Fruit fly (Drosophila melanogaster): ENCODE data around the gene CG14265.

CG14265 gene

dm6 chrX:3193774-3194173, 42.7 kb downstream of the CG14265 start (continued):
- TF ChIP-seq CG8290 (GFP tag; optimal IDR thresholded peaks at IDR 0.05) (no peak), CG8290 (tag; optimal IDR thresholded peaks at IDR 0.05) (peak in 1 of 2 experiments; percentile 56), twi (tag; optimal IDR thresholded peaks at IDR 0.05) (no peak), Hr51 (GFP tag; optimal IDR thresholded peaks at IDR 0.05) (peak in 1 of 2 experiments; percentile 51), chn (GFP tag; optimal IDR thresholded peaks at IDR 0.05) (peak; percentile 8), PHDP (tag; optimal IDR thresholded peaks at IDR 0.05) (peak; percentile 32), Scr (GFP tag; IDR thresholded peaks at IDR 0.05; ENCODE audit: partially characterized antibody) (no peak), CG6654 (GFP tag; optimal IDR thresholded peaks at IDR 0.05) (no peak), dpn (GFP tag; optimal IDR thresholded peaks at IDR 0.05) (peak; percentile 15 to 46), Xrp1 (GFP tag; IDR thresholded peaks at IDR 0.05) (peak; percentile 38; the same call in 1 of the 2 replicates), Trl (optimal IDR thresholded peaks at IDR 0.05) (no peak), Trl (GFP tag; optimal IDR thresholded peaks at IDR 0.05) (peak; percentile 25), CG10366 (GFP tag; IDR thresholded peaks at IDR 0.05) (no peak), CG12391 (tag; optimal IDR thresholded peaks at IDR 0.05) (peak; percentile 35), CG2712 (tag; optimal IDR thresholded peaks at IDR 0.05) (peak; percentile 36), CG6175 (GFP tag; IDR thresholded peaks at IDR 0.05) (no peak), Drgx (GFP tag; IDR thresholded peaks at IDR 0.05) (no peak), crp (GFP tag; optimal IDR thresholded peaks at IDR 0.05) (no peak), ara (GFP tag; IDR thresholded peaks at IDR 0.05) (no peak), stc (GFP tag; IDR thresholded peaks at IDR 0.05) (peak; percentile 39; the same call in 1 of the 2 replicates), eyg (GFP tag; optimal IDR thresholded peaks at IDR 0.05) (no peak), D19B (GFP tag; optimal IDR thresholded peaks at IDR 0.05) (no peak), fd3F (GFP tag; optimal IDR thresholded peaks at IDR 0.05) (no peak), CG16779 (GFP tag; IDR thresholded peaks at IDR 0.05) (no peak), gro (GFP tag; optimal IDR thresholded peaks at IDR 0.05) (no peak), Ada2b (GFP tag; IDR thresholded peaks at IDR 0.05) (no peak), pnt (GFP tag; optimal IDR thresholded peaks at IDR 0.05) (no peak), CG11696 (GFP tag; IDR thresholded peaks at IDR 0.05) (no peak), Atf6 (GFP tag; IDR thresholded peaks at IDR 0.05) (peak; percentile 40; the same call in 1 of the 2 replicates), CG10209 (GFP tag; optimal IDR thresholded peaks at IDR 0.05) (no peak), CG3407 (GFP tag; optimal IDR thresholded peaks at IDR 0.05) (no peak), hb (GFP tag; IDR thresholded peaks at IDR 0.05; ENCODE audit: partially characterized antibody) (no peak), cwo (GFP tag; optimal IDR thresholded peaks at IDR 0.05) (no peak), Hr3 (GFP tag; optimal IDR thresholded peaks at IDR 0.05) (no peak), ac (GFP tag; optimal IDR thresholded peaks at IDR 0.05) (no peak), gsb (GFP tag; IDR thresholded peaks at IDR 0.05) (0 out of 2 replicates have a peak, but pooled peaks have one; percentile 14), NC2α (GFP tag; optimal IDR thresholded peaks at IDR 0.05) (no peak), CG10543 (GFP tag; optimal IDR thresholded peaks at IDR 0.05) (no peak), B-H2 (GFP tag; optimal IDR thresholded peaks at IDR 0.05) (no peak), ftz-f1 (GFP tag; optimal IDR thresholded peaks at IDR 0.05) (no peak), Lpt (GFP tag; optimal IDR thresholded peaks at IDR 0.05) (no peak), emc (GFP tag; optimal IDR thresholded peaks at IDR 0.05) (no peak), CG17359 (tag; optimal IDR thresholded peaks at IDR 0.05) (peak; percentile 28), cato (GFP tag; optimal IDR thresholded peaks at IDR 0.05; ENCODE audit: borderline replicate concordance) (no peak), CG12769 (tag; optimal IDR thresholded peaks at IDR 0.05) (peak; percentile 46), Opbp (GFP tag; IDR thresholded peaks at IDR 0.05; ENCODE audit: partially characterized antibody) (no peak), CG30403 (GFP tag; optimal IDR thresholded peaks at IDR 0.05) (peak; percentile 35), Dad (GFP tag; optimal IDR thresholded peaks at IDR 0.05) (no peak), unpg (GFP tag; optimal IDR thresholded peaks at IDR 0.05) (peak; percentile 38), Ptx1 (GFP tag; IDR thresholded peaks at IDR 0.05) (peak; percentile 43; the same call in 1 of the 2 replicates), CG4424 (GFP tag; optimal IDR thresholded peaks at IDR 0.05) (peak; percentile 5)
